Worm (Caenorhabditis elegans) whole organism, young adult: ENCODE results near the gene R06F6.14.

Experiments used
- B0035.1 ChIP-seq: sonication (generic microtip); optimal IDR thresholded peaks from 2 replicates; lab custom pipeline; 2016; ENCODE audit warnings: missing genetic modification characterization, mild to moderate bottlenecking, missing compliant biosample characterization, missing genotype, missing genetic modification reagents
- F23B12.7 ChIP-seq: sonication (generic microtip); optimal IDR thresholded peaks from 2 replicates; lab custom pipeline; 2017; ENCODE audit warnings: missing genetic modification characterization, mild to moderate bottlenecking, missing compliant biosample characterization, antibody characterized with exemption, moderate library complexity; ENCODE audit not compliant: insufficient read depth
- F49E8.2 ChIP-seq: sonication (generic microtip); optimal IDR thresholded peaks from 3 replicates; lab custom pipeline; 2017; ENCODE audit warnings: missing genetic modification characterization, mild to moderate bottlenecking, missing compliant biosample characterization, antibody characterized with exemption, moderate library complexity; ENCODE audit not compliant: insufficient read depth
- K12H6.12 ChIP-seq: fragments of 200-800 bp; sonication (Bioruptor generic); optimal IDR thresholded peaks from 2 replicates; lab custom pipeline; 2018; ENCODE audit warnings: mild to moderate bottlenecking, missing genetic modification characterization, missing compliant biosample characterization
- T26A5.8 ChIP-seq: sonication (generic microtip); optimal IDR thresholded peaks from 2 replicates; lab custom pipeline; 2016; ENCODE audit warnings: missing genetic modification characterization, missing compliant biosample characterization
- Y56A3A.18 ChIP-seq: fragments of 200-800 bp; sonication (Bioruptor generic); IDR thresholded peaks from 2 replicates; pipeline ENCODE4 v1.3.6; 2022; ENCODE audit warnings: missing genetic modification reagents, missing genetic modification characterization, missing compliant biosample characterization
- ama-1 ChIP-seq, 3 experiments: fragments of 150-350 bp in 1 of 3; sonication (generic microtip) in 2 of 3; optimal IDR thresholded peaks; 2 replicates each; lab custom pipeline; 2014 to 2018; ENCODE audit warnings: missing biosample characterization in 2 of 3, missing genetic modification characterization in 2 of 3, missing genetic modification reagents in 2 of 3
- aptf-3 ChIP-seq: fragments of 200-800 bp; sonication (Bioruptor generic); IDR thresholded peaks from 2 replicates; pipeline ENCODE4 v1.3.6; 2022; ENCODE audit warnings: missing genetic modification characterization, missing compliant biosample characterization
- attf-5 ChIP-seq: fragments of 200-800 bp; sonication (Bioruptor generic); optimal IDR thresholded peaks from 2 replicates; lab custom pipeline; 2018; ENCODE audit warnings: mild to moderate bottlenecking, missing genetic modification characterization, missing compliant biosample characterization
- bed-2 ChIP-seq: fragments of 200-800 bp; sonication (Bioruptor generic); IDR thresholded peaks from 2 replicates; pipeline ENCODE4 v1.3.6; 2022; ENCODE audit warnings: missing genetic modification reagents, missing genetic modification characterization, missing compliant biosample characterization
- cebp-1 ChIP-seq, 2 experiments: fragments of 200-800 bp in 1 of 2; sonication (Bioruptor generic) in 1 of 2; sonication (generic microtip) in 1 of 2; IDR thresholded peaks in 1 of 2; optimal IDR thresholded peaks in 1 of 2; 2 replicates each; pipeline versions ENCODE4 v1.3.6 to Lab custom; 2017 to 2022; ENCODE audit warnings: missing compliant biosample characterization in 2 of 2, missing genetic modification characterization in 2 of 2, mild to moderate bottlenecking in 1 of 2, missing genetic modification reagents in 1 of 2, moderate library complexity in 1 of 2
- cebp-2 ChIP-seq: fragments of 200-800 bp; sonication (Bioruptor generic); IDR thresholded peaks from 2 replicates; pipeline ENCODE4 v1.3.6; 2022; ENCODE audit warnings: missing genetic modification characterization, missing compliant biosample characterization
- ceh-100 ChIP-seq: fragments of 200-800 bp; sonication (Bioruptor generic); IDR thresholded peaks from 2 replicates; pipeline ENCODE4 v1.3.6; 2022; ENCODE audit warnings: missing genetic modification reagents, missing genetic modification characterization, missing compliant biosample characterization
- ceh-91 ChIP-seq: fragments of 200-800 bp; sonication (Bioruptor generic); IDR thresholded peaks from 2 replicates; pipeline ENCODE4 v1.3.6; 2022; ENCODE audit warnings: missing genetic modification reagents, missing genetic modification characterization, missing compliant biosample characterization
- dox-1 ChIP-seq: fragments of 200-800 bp; sonication (Bioruptor generic); IDR thresholded peaks from 2 replicates; pipeline ENCODE4 v1.3.6; 2022; ENCODE audit warnings: missing genetic modification reagents, missing genetic modification characterization, missing compliant biosample characterization
- dpl-1 ChIP-seq: fragments of 150-350 bp; optimal IDR thresholded peaks from 2 replicates; lab custom pipeline; 2014; ENCODE audit warnings: missing biosample characterization, missing genetic modification reagents, missing genetic modification characterization
- efl-1 ChIP-seq: fragments of 150-350 bp; optimal IDR thresholded peaks from 2 replicates; lab custom pipeline; 2014; ENCODE audit warnings: missing biosample characterization, missing genetic modification reagents, missing genetic modification characterization
- egl-18 ChIP-seq: fragments of 200-800 bp; sonication (Bioruptor generic); IDR thresholded peaks from 2 replicates; pipeline ENCODE4 v1.3.6; 2022; ENCODE audit warnings: missing genetic modification reagents, missing genetic modification characterization, missing compliant biosample characterization
- him-1 ChIP-seq: sonication (generic microtip); optimal IDR thresholded peaks from 2 replicates; lab custom pipeline; 2016; ENCODE audit warnings: missing genotype, missing genetic modification reagents, missing genetic modification characterization, missing compliant biosample characterization
- hrde-1 ChIP-seq: sonication (generic microtip); optimal IDR thresholded peaks from 2 replicates; lab custom pipeline; 2016; ENCODE audit warnings: missing genetic modification characterization, mild to moderate bottlenecking, missing compliant biosample characterization, moderate library complexity, missing genotype, missing genetic modification reagents, borderline replicate concordance
- hsf-1 ChIP-seq: fragments of 200-800 bp; sonication (Bioruptor generic); IDR thresholded peaks from 2 replicates; pipeline ENCODE4 v1.3.6; 2022; ENCODE audit warnings: missing genetic modification reagents, missing genetic modification characterization, missing compliant biosample characterization
- lin-35 ChIP-seq, 3 experiments: fragments of 150-350 bp in 2 of 3; sonication (generic microtip) in 1 of 3; optimal IDR thresholded peaks; 2 replicates each; lab custom pipeline; 2014 to 2018; ENCODE audit warnings: missing biosample characterization in 3 of 3, missing genetic modification characterization in 3 of 3, missing genetic modification reagents in 3 of 3
- lin-40 ChIP-seq: sonication (generic microtip); optimal IDR thresholded peaks from 2 replicates; lab custom pipeline; 2016; ENCODE audit warnings: missing genetic modification characterization, mild to moderate bottlenecking, missing compliant biosample characterization, missing genotype, missing genetic modification reagents
- lir-1 ChIP-seq: fragments of 200-800 bp; sonication (Bioruptor generic); conservative IDR thresholded peaks from 2 replicates; pipeline ENCODE4 v1.3.6; 2022; ENCODE audit warnings: missing genetic modification reagents, missing genetic modification characterization, missing compliant biosample characterization
- madf-6 ChIP-seq: fragments of 200-800 bp; sonication (Bioruptor generic); IDR thresholded peaks from 2 replicates; pipeline ENCODE4 v1.3.6; 2022; ENCODE audit warnings: missing genetic modification reagents, missing genetic modification characterization, missing compliant biosample characterization
- madf-8 ChIP-seq: fragments of 200-800 bp; sonication (Bioruptor generic); conservative IDR thresholded peaks from 2 replicates; pipeline ENCODE4 v1.3.6; 2022; ENCODE audit warnings: missing genetic modification reagents, missing genetic modification characterization, missing compliant biosample characterization
- mcd-1 ChIP-seq: fragments of 200-800 bp; sonication (Bioruptor generic); IDR thresholded peaks from 2 replicates; pipeline ENCODE4 v1.3.6; 2022; ENCODE audit warnings: missing genetic modification reagents, missing genetic modification characterization, missing compliant biosample characterization
- nfya-1 ChIP-seq: sonication (generic microtip); optimal IDR thresholded peaks from 2 replicates; lab custom pipeline; 2017; ENCODE audit warnings: antibody characterized with exemption, missing compliant biosample characterization, missing genetic modification characterization, borderline replicate concordance; ENCODE audit not compliant: insufficient read depth
- nfyb-1 ChIP-seq: fragments of 200-800 bp; sonication (Bioruptor generic); IDR thresholded peaks from 2 replicates; pipeline ENCODE4 v1.3.6; 2022; ENCODE audit warnings: missing genetic modification reagents, missing genetic modification characterization, missing compliant biosample characterization
- nhr-80 ChIP-seq: sonication (generic microtip); optimal IDR thresholded peaks from 2 replicates; lab custom pipeline; 2016; ENCODE audit warnings: missing genetic modification characterization, missing compliant biosample characterization
- repo-1 ChIP-seq: sonication (generic microtip); optimal IDR thresholded peaks from 2 replicates; lab custom pipeline; 2017; ENCODE audit warnings: mild to moderate bottlenecking, missing genetic modification characterization, missing compliant biosample characterization
- snpc-1.1 ChIP-seq: sonication (generic microtip); optimal IDR thresholded peaks from 2 replicates; lab custom pipeline; 2017; ENCODE audit warnings: missing genetic modification characterization, mild to moderate bottlenecking, missing compliant biosample characterization, antibody characterized with exemption, moderate library complexity, missing genotype, missing genetic modification reagents; ENCODE audit not compliant: insufficient read depth
- snpc-3.4 ChIP-seq: sonication (generic microtip); optimal IDR thresholded peaks from 2 replicates; lab custom pipeline; 2017; ENCODE audit warnings: missing genetic modification characterization, mild to moderate bottlenecking, missing compliant biosample characterization, antibody characterized with exemption, moderate library complexity, missing genotype, missing genetic modification reagents
- sptf-2 ChIP-seq: fragments of 200-800 bp; sonication (Bioruptor generic); optimal IDR thresholded peaks from 2 replicates; lab custom pipeline; 2018; ENCODE audit warnings: mild to moderate bottlenecking, missing genetic modification characterization, missing compliant biosample characterization
- tbx-9 ChIP-seq: sonication (generic microtip); optimal IDR thresholded peaks from 2 replicates; lab custom pipeline; 2016; ENCODE audit warnings: borderline replicate concordance, missing genetic modification characterization, inconsistent platforms, missing compliant biosample characterization
- tlf-1 ChIP-seq: fragments of 200-800 bp; sonication (Bioruptor generic); optimal IDR thresholded peaks from 2 replicates; lab custom pipeline; 2018; ENCODE audit warnings: mild to moderate bottlenecking, missing genetic modification characterization, missing compliant biosample characterization
- xnd-1 ChIP-seq: sonication (generic microtip); optimal IDR thresholded peaks from 2 replicates; lab custom pipeline; 2016; ENCODE audit warnings: missing genotype, missing genetic modification reagents, missing genetic modification characterization, missing compliant biosample characterization
- zfh-2 ChIP-seq: fragments of 200-800 bp; sonication (Bioruptor generic); conservative IDR thresholded peaks from 2 replicates; pipeline ENCODE4 v1.3.6; 2022; ENCODE audit warnings: missing genetic modification reagents, missing genetic modification characterization, missing compliant biosample characterization
- ztf-18 ChIP-seq: sonication (generic microtip); optimal IDR thresholded peaks from 2 replicates; lab custom pipeline; 2016; ENCODE audit warnings: missing genotype, mild to moderate bottlenecking, missing genetic modification characterization, missing compliant biosample characterization
- ztf-26 ChIP-seq: sonication (generic microtip); optimal IDR thresholded peaks from 2 replicates; lab custom pipeline; 2017; ENCODE audit warnings: missing genetic modification characterization, missing compliant biosample characterization

The R06F6.14 gene

ce11 chrII:10783201-10783962 is 25.7 kb upstream of the R06F6.14 start, which contains the start of gene ect-2 (continued):
- TF ChIP-seq repo-1 (tag; lab: Kevin White, UChicago) (no peak), aptf-3 (GFP tag; lab: Robert Waterston, UW) (no peak), nfya-1 (tag; lab: Kevin White, UChicago) (no peak), him-1 (tag; lab: Kevin White, UChicago) (peak; percentile 23), hrde-1 (tag; lab: Kevin White, UChicago) (no peak), madf-8 (peak; percentile 77), lin-35 (GFP tag; optimal IDR thresholded peaks at IDR 0.05; lab: Kevin White, UChicago) (peak in 1 of 3 experiments; percentile 9), ztf-26 (no peak), ama-1 (optimal IDR thresholded peaks at IDR 0.05; lab: Kevin White, UChicago) (no peak), ama-1 (GFP tag; optimal IDR thresholded peaks at IDR 0.05; lab: Kevin White, UChicago) (no peak), K12H6.12 (tag; lab: Kevin White, UChicago) (no peak), mcd-1 (0 out of 2 replicates have a peak, but pooled peaks have one; percentile 8), snpc-1.1 (tag; lab: Kevin White, UChicago) (no peak), hsf-1 (GFP tag; lab: Robert Waterston, UW) (no peak), T26A5.8 (tag; lab: Kevin White, UChicago) (no peak), nhr-80 (tag; lab: Kevin White, UChicago) (no peak), ceh-100 (no peak), B0035.1 (tag; lab: Kevin White, UChicago) (no peak), sptf-2 (GFP tag; lab: Kevin White, UChicago) (no peak), dpl-1 (GFP tag; lab: Kevin White, UChicago) (peak; percentile 50), lin-40 (tag; lab: Kevin White, UChicago) (no peak), ceh-91 (GFP tag; lab: Robert Waterston, UW) (0 out of 2 replicates have a peak, but pooled peaks have one; percentile 34), ztf-18 (tag; lab: Kevin White, UChicago) (no peak), xnd-1 (tag; lab: Kevin White, UChicago) (peak; percentile 73), snpc-3.4 (tag; lab: Kevin White, UChicago) (no peak), madf-6 (GFP tag; lab: Robert Waterston, UW) (peak; percentile 92), F49E8.2 (tag; lab: Kevin White, UChicago) (peak; percentile 25)

ce11 chrII:10784248-10784647 is 24.8 kb upstream of the R06F6.14 start:
- TF ChIP-seq F23B12.7 (tag; lab: Kevin White, UChicago): no peak
- no peak for TF ChIP-seq attf-5 (GFP tag; lab: Kevin White, UChicago)

ce11 chrII:10784780-10785463 is 24.2 kb upstream of the R06F6.14 start, which contains the start of gene cdl-1:
TSS of gene cdl-1 (plus strand) at chrII:10785452.
- no peak for TF ChIP-seq tlf-1
- TF ChIP-seq Y56A3A.18: no peak
- TF ChIP-seq egl-18 (GFP tag; lab: Robert Waterston, UW): no peak
- TF ChIP-seq lir-1 (GFP tag; lab: Robert Waterston, UW): no peak
- no peak for TF ChIP-seq madf-8
- no peak for TF ChIP-seq tbx-9 (tag; lab: Kevin White, UChicago)
- 0 out of 2 replicates have a peak, but pooled peaks have one; percentile 15 for TF ChIP-seq dox-1
- no peak for TF ChIP-seq xnd-1 (tag; lab: Kevin White, UChicago)
- no peak for TF ChIP-seq nfyb-1 (GFP tag; lab: Robert Waterston, UW)
- peak; percentile 67 for TF ChIP-seq attf-5 (GFP tag; lab: Kevin White, UChicago)
- no peak for TF ChIP-seq zfh-2 (GFP tag; lab: Robert Waterston, UW)
- TF ChIP-seq efl-1 (GFP tag; lab: Kevin White, UChicago): peak; percentile 78
- no peak for TF ChIP-seq bed-2 (GFP tag; lab: Robert Waterston, UW)
- no peak for TF ChIP-seq ztf-18 (tag; lab: Kevin White, UChicago)
- TF ChIP-seq mcd-1: peak; percentile 15; the same call in 1 of the 2 replicates
- TF ChIP-seq cebp-1 (GFP tag; IDR thresholded peaks at IDR 0.05; lab: Robert Waterston, UW): no peak
- peak; percentile 46 for TF ChIP-seq cebp-1 (tag; optimal IDR thresholded peaks at IDR 0.05; lab: Kevin White, UChicago)
- no peak for TF ChIP-seq cebp-2 (GFP tag; lab: Robert Waterston, UW)
- peak; percentile 54; the same call in 1 of the 2 replicates for TF ChIP-seq madf-6 (GFP tag; lab: Robert Waterston, UW)
